Worm (Caenorhabditis elegans): ENCODE data around the gene srp-1.

Gene srp-1

DNA sequence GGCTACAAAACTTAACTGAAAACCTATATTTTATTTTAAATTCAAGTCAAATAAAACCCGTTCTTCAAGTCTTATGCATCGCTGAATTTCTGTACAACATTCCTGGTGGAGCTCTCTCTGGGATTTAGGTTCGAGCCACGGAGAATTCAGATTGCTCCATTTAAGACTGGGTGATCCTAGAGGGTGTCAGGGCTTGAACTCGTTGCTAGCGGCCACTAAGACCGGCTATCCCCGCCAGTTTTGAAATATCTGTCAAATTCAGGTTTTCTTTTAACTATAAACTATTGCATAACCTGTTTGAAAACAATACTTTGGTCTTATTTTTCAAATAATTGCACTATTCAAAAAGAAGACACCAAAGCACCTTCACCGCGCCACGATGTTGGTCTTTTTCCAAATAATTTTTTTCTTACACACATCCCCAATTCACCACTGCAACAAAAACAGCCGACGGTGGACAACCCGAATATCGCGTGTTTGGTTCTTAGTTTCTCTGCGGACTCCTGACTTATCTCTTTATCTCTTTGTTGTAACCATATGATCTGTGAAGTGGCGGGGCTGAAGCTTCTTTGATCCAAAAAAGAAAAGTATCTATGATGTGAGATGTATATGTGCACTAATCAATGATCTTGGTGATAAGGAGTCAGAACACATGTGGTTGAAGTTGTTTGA is 24.1 kb upstream of the srp-1 start:
- no peak for TF ChIP-seq fos-1 (tag; optimal IDR thresholded peaks at IDR 0.05)
- TF ChIP-seq snpc-4 (tag; optimal IDR thresholded peaks at IDR 0.05): no peak
- no peak for TF ChIP-seq egl-27 (tag; optimal IDR thresholded peaks at IDR 0.05)
- no peak for TF ChIP-seq blmp-1 (tag; optimal IDR thresholded peaks at IDR 0.05; ENCODE audit: insufficient read depth)
- TF ChIP-seq aly-2 (tag; optimal IDR thresholded peaks at IDR 0.05): no peak
- TF ChIP-seq ztf-4 (tag; optimal IDR thresholded peaks at IDR 0.05): peak; percentile 61
- peak; percentile 56 for TF ChIP-seq mab-5 (tag; optimal IDR thresholded peaks at IDR 0.05)
- TF ChIP-seq elt-3 (tag; optimal IDR thresholded peaks at IDR 0.05): no peak
- TF ChIP-seq unc-39 (tag; optimal IDR thresholded peaks at IDR 0.05): no peak
- no peak for TF ChIP-seq mbf-1 (tag; optimal IDR thresholded peaks at IDR 0.05)
- no peak for TF ChIP-seq ceh-82 (tag; optimal IDR thresholded peaks at IDR 0.05)
- TF ChIP-seq gmeb-1 (tag; optimal IDR thresholded peaks at IDR 0.05): no peak
- no peak for TF ChIP-seq ztf-11 (tag; optimal IDR thresholded peaks at IDR 0.05)
- TF ChIP-seq ama-1 (optimal IDR thresholded peaks at IDR 0.05): peak; percentile 74
- TF ChIP-seq ceh-16 (tag; optimal IDR thresholded peaks at IDR 0.05): no peak
- TF ChIP-seq nhr-21 (tag; optimal IDR thresholded peaks at IDR 0.05): peak; percentile 82
- no peak for TF ChIP-seq unc-62 (GFP tag; optimal IDR thresholded peaks at IDR 0.05)
- no peak for TF ChIP-seq skn-1 (tag; optimal IDR thresholded peaks at IDR 0.05)
- TF ChIP-seq ztf-1 (GFP tag; conservative IDR thresholded peaks at IDR 0.05): no peak
- TF ChIP-seq peb-1 (tag; optimal IDR thresholded peaks at IDR 0.05): no peak
- no peak for TF ChIP-seq nhr-12 (tag; optimal IDR thresholded peaks at IDR 0.05)
- peak; percentile 3 for TF ChIP-seq sma-3 (GFP tag; optimal IDR thresholded peaks at IDR 0.05)
- TF ChIP-seq alr-1 (tag; optimal IDR thresholded peaks at IDR 0.05): no peak
- no peak for TF ChIP-seq nhr-25 (tag; optimal IDR thresholded peaks at IDR 0.05)
- peak in 1 of 2 experiments; percentile 61 for TF ChIP-seq lsy-2 (tag; optimal IDR thresholded peaks at IDR 0.05)
- TF ChIP-seq ZK546.5 (tag; optimal IDR thresholded peaks at IDR 0.05): no peak
- TF ChIP-seq crh-2 (tag; optimal IDR thresholded peaks at IDR 0.05): peak; percentile 65
- no peak for TF ChIP-seq lin-39 (tag; optimal IDR thresholded peaks at IDR 0.05)
- TF ChIP-seq unc-55 (GFP tag; optimal IDR thresholded peaks at IDR 0.05): no peak
- no peak for TF ChIP-seq nhr-11 (tag; optimal IDR thresholded peaks at IDR 0.05)
- peak; percentile 79 for TF ChIP-seq Y55F3AM.14 (GFP tag; optimal IDR thresholded peaks at IDR 0.05)
- no peak for TF ChIP-seq elt-1 (tag; optimal IDR thresholded peaks at IDR 0.05)
- TF ChIP-seq nhr-77 (tag; optimal IDR thresholded peaks at IDR 0.05): no peak
- peak; percentile 42 for TF ChIP-seq lin-13 (GFP tag; optimal IDR thresholded peaks at IDR 0.05)
- peak; percentile 49 for TF ChIP-seq nhr-6 (tag; optimal IDR thresholded peaks at IDR 0.05)
- TF ChIP-seq zag-1 (tag; optimal IDR thresholded peaks at IDR 0.05): no peak
- no peak for TF ChIP-seq nhr-10 (tag; optimal IDR thresholded peaks at IDR 0.05)
- TF ChIP-seq lin-11 (tag; optimal IDR thresholded peaks at IDR 0.05): no peak
- peak; percentile 89 for TF ChIP-seq nhr-129 (tag; optimal IDR thresholded peaks at IDR 0.05)
- TF ChIP-seq R02D3.7 (tag; optimal IDR thresholded peaks at IDR 0.05): no peak
- TF ChIP-seq mdl-1 (tag; optimal IDR thresholded peaks at IDR 0.05): peak in 1 of 2 experiments; percentile 4
- TF ChIP-seq F13H6.1 (tag; optimal IDR thresholded peaks at IDR 0.05): peak; percentile 76
- peak; percentile 10 for TF ChIP-seq C34F6.9 (tag; optimal IDR thresholded peaks at IDR 0.05)
- no peak for TF ChIP-seq dmd-4 (tag; optimal IDR thresholded peaks at IDR 0.05)
- no peak for TF ChIP-seq nhr-237 (tag; optimal IDR thresholded peaks at IDR 0.05)
- TF ChIP-seq nhr-23 (tag; optimal IDR thresholded peaks at IDR 0.05): no peak
- TF ChIP-seq sem-4 (tag; optimal IDR thresholded peaks at IDR 0.05): peak; percentile 21
- peak; percentile 88 for TF ChIP-seq sma-9 (GFP tag; optimal IDR thresholded peaks at IDR 0.05)
- TF ChIP-seq sma-9 (tag; optimal IDR thresholded peaks at IDR 0.05): no peak

Measured in whole organism, L2 larva.